Worm (Caenorhabditis elegans) whole organism, L1 larva: ENCODE results near the gene Y97E10C.1.

ENCODE experiments used
- C04F5.9 ChIP-seq: sonication (generic microtip); optimal IDR thresholded peaks from 2 replicates; lab custom pipeline; 2016; ENCODE audit warnings: missing genetic modification characterization, missing compliant biosample characterization
- C16A3.4 ChIP-seq: fragments of 150-350 bp; optimal IDR thresholded peaks from 2 replicates; lab custom pipeline; 2014; ENCODE audit warnings: missing biosample characterization, missing genetic modification characterization
- C34B4.2 ChIP-seq: sonication (generic microtip); optimal IDR thresholded peaks from 2 replicates; lab custom pipeline; 2017; ENCODE audit warnings: mild to moderate bottlenecking, missing genetic modification characterization, missing compliant biosample characterization
- F16B12.6 ChIP-seq: fragments of 150-350 bp; optimal IDR thresholded peaks from 2 replicates; lab custom pipeline; 2014; ENCODE audit warnings: missing biosample characterization, missing genetic modification characterization
- Y116A8C.19 ChIP-seq: sonication (generic microtip); optimal IDR thresholded peaks from 2 replicates; lab custom pipeline; 2016; ENCODE audit warnings: missing compliant biosample characterization, missing genetic modification characterization, borderline replicate concordance
- blmp-1 ChIP-seq: fragments of 150-350 bp; optimal IDR thresholded peaks from 2 replicates; lab custom pipeline; 2014; ENCODE audit warnings: missing biosample characterization, missing genetic modification characterization
- ceh-8 ChIP-seq: fragments of 200-800 bp; sonication (Bioruptor generic); optimal IDR thresholded peaks from 2 replicates; lab custom pipeline; 2018; ENCODE audit warnings: mild to moderate bottlenecking, missing genetic modification characterization, moderate library complexity, missing compliant biosample characterization
- ceh-82 ChIP-seq, 3 experiments: fragments of 150-350 bp in 1 of 3; sonication (generic microtip) in 2 of 3; optimal IDR thresholded peaks; 2 replicates each; lab custom pipeline; 2014 to 2017; ENCODE audit warnings: missing biosample characterization in 3 of 3, missing genetic modification characterization in 3 of 3
- ceh-88 ChIP-seq: fragments of 200-800 bp; sonication (Bioruptor generic); IDR thresholded peaks from 2 replicates; pipeline ENCODE4 v1.3.6; 2022; ENCODE audit warnings: missing genetic modification characterization, missing compliant biosample characterization
- ceh-90 ChIP-seq: sonication (generic microtip); optimal IDR thresholded peaks from 2 replicates; lab custom pipeline; 2016; ENCODE audit warnings: missing genetic modification characterization, missing compliant biosample characterization
- efl-1 ChIP-seq, 4 experiments: fragments of 150-350 bp; optimal IDR thresholded peaks in 3 of 4; peaks in 1 of 4; 1 replicate in 1 of 4; 2 replicates in 3 of 4; lab custom pipeline; 2014; ENCODE audit warnings: missing biosample characterization in 2 of 4, missing genetic modification characterization in 2 of 4, missing genetic modification reagents in 2 of 4
- efl-3 ChIP-seq: fragments of 200-800 bp; sonication (Bioruptor generic); optimal IDR thresholded peaks from 2 replicates; lab custom pipeline; 2018; ENCODE audit warnings: mild to moderate bottlenecking, missing genetic modification characterization, missing compliant biosample characterization
- egl-13 ChIP-seq: sonication (generic microtip); optimal IDR thresholded peaks from 2 replicates; lab custom pipeline; 2016; ENCODE audit warnings: missing genotype, missing genetic modification reagents, missing genetic modification characterization, missing compliant biosample characterization
- egl-27 ChIP-seq, 2 experiments: fragments of 150-350 bp in 1 of 2; sonication (generic microtip); optimal IDR thresholded peaks; 3 replicates each; lab custom pipeline; 2017 to 2018; ENCODE audit warnings: missing biosample characterization in 2 of 2, missing genetic modification characterization in 2 of 2, missing genetic modification reagents in 2 of 2
- elt-2 ChIP-seq: sonication (generic microtip); optimal IDR thresholded peaks from 2 replicates; lab custom pipeline; 2016; ENCODE audit warnings: missing genetic modification characterization, mild to moderate bottlenecking, inconsistent platforms, missing compliant biosample characterization, missing genetic modification reagents
- elt-3 ChIP-seq, 6 experiments: fragments of 150-350 bp in 1 of 6; sonication (generic microtip); optimal IDR thresholded peaks; 2 replicates each; lab custom pipeline; 2017 to 2018; ENCODE audit warnings: missing biosample characterization in 6 of 6, missing genetic modification characterization in 6 of 6, inconsistent platforms in 1 of 6
- ets-5 ChIP-seq: fragments of 200-800 bp; sonication (Bioruptor generic); IDR thresholded peaks from 2 replicates; pipeline ENCODE4 v1.3.6; 2022; ENCODE audit warnings: missing genetic modification characterization, missing compliant biosample characterization
- fkh-10 ChIP-seq: sonication (generic microtip); optimal IDR thresholded peaks from 2 replicates; lab custom pipeline; 2017; ENCODE audit warnings: missing biosample characterization, missing genetic modification reagents, missing genetic modification characterization
- fkh-4 ChIP-seq: sonication (generic microtip); optimal IDR thresholded peaks from 2 replicates; lab custom pipeline; 2016; ENCODE audit warnings: missing compliant biosample characterization, missing genetic modification characterization, borderline replicate concordance
- fkh-8 ChIP-seq: sonication (generic microtip); optimal IDR thresholded peaks from 2 replicates; lab custom pipeline; 2016; ENCODE audit warnings: mild to moderate bottlenecking, missing genetic modification characterization, missing compliant biosample characterization
- grh-1 ChIP-seq: fragments of 200-800 bp; sonication (Bioruptor generic); IDR thresholded peaks from 2 replicates; pipeline ENCODE4 v1.3.6; 2022; ENCODE audit warnings: missing genetic modification reagents, missing genetic modification characterization, missing compliant biosample characterization
- hlh-17 ChIP-seq: fragments of 200-800 bp; sonication (Bioruptor generic); optimal IDR thresholded peaks from 2 replicates; lab custom pipeline; 2018; ENCODE audit warnings: missing genetic modification characterization, mild to moderate bottlenecking, missing compliant biosample characterization, moderate library complexity, borderline replicate concordance
- hlh-4 ChIP-seq: sonication (generic microtip); optimal IDR thresholded peaks from 2 replicates; lab custom pipeline; 2016; ENCODE audit warnings: mild to moderate bottlenecking, missing genetic modification characterization, missing compliant biosample characterization
- irx-1 ChIP-seq: sonication (generic microtip); optimal IDR thresholded peaks from 2 replicates; lab custom pipeline; 2016; ENCODE audit warnings: missing genetic modification characterization, missing compliant biosample characterization
- isw-1 ChIP-seq: fragments of 200-800 bp; sonication (Bioruptor generic); IDR thresholded peaks from 2 replicates; pipeline ENCODE4 v1.3.6; 2022; ENCODE audit warnings: missing genetic modification characterization, missing compliant biosample characterization
- jun-1 ChIP-seq: fragments of 150-350 bp; optimal IDR thresholded peaks from 2 replicates; lab custom pipeline; 2014; ENCODE audit warnings: missing biosample characterization, missing genetic modification reagents, missing genetic modification characterization
- lin-13 ChIP-seq: fragments of 150-350 bp; optimal IDR thresholded peaks from 2 replicates; lab custom pipeline; 2014; ENCODE audit warnings: missing biosample characterization, missing genetic modification reagents, missing genetic modification characterization
- lin-35 ChIP-seq, 2 experiments: fragments of 150-350 bp; optimal IDR thresholded peaks; 2 replicates each; lab custom pipeline; 2014; ENCODE audit warnings: missing biosample characterization in 2 of 2, missing genetic modification characterization in 2 of 2, missing genetic modification reagents in 2 of 2
- lsy-2 ChIP-seq, 2 experiments: fragments of 150-350 bp; optimal IDR thresholded peaks; 2 replicates each; lab custom pipeline; 2014; ENCODE audit warnings: missing biosample characterization in 2 of 2, missing genetic modification characterization in 2 of 2
- mab-9 ChIP-seq: fragments of 200-800 bp; sonication (Bioruptor generic); IDR thresholded peaks from 2 replicates; pipeline ENCODE4 v1.3.6; 2022; ENCODE audit warnings: missing genetic modification reagents, missing genetic modification characterization, missing compliant biosample characterization
- mdl-1 ChIP-seq, 2 experiments: fragments of 150-350 bp; optimal IDR thresholded peaks; 2 replicates each; lab custom pipeline; 2014 to 2017; ENCODE audit warnings: missing biosample characterization in 2 of 2, missing genetic modification characterization in 2 of 2, inconsistent platforms in 1 of 2
- mef-2 ChIP-seq: fragments of 150-350 bp; optimal IDR thresholded peaks from 2 replicates; lab custom pipeline; 2014; ENCODE audit warnings: missing biosample characterization, missing genetic modification characterization
- nhr-19 ChIP-seq: fragments of 200-800 bp; sonication (Bioruptor generic); conservative IDR thresholded peaks from 2 replicates; pipeline ENCODE4 v1.3.6; 2022; ENCODE audit warnings: missing genetic modification characterization, missing compliant biosample characterization
- nhr-237 ChIP-seq: fragments of 150-350 bp; optimal IDR thresholded peaks from 2 replicates; lab custom pipeline; 2014; ENCODE audit warnings: missing biosample characterization, missing genetic modification characterization
- nhr-28 ChIP-seq: fragments of 150-350 bp; optimal IDR thresholded peaks from 2 replicates; lab custom pipeline; 2014; ENCODE audit warnings: missing biosample characterization, missing genetic modification characterization
- nhr-71 ChIP-seq: sonication (generic microtip); optimal IDR thresholded peaks from 2 replicates; lab custom pipeline; 2016; ENCODE audit warnings: mild to moderate bottlenecking, missing genetic modification characterization, moderate library complexity, missing compliant biosample characterization
- nhr-76 ChIP-seq: sonication (generic microtip); optimal IDR thresholded peaks from 2 replicates; lab custom pipeline; 2017; ENCODE audit warnings: missing biosample characterization, missing genetic modification characterization
- nhr-77 ChIP-seq: fragments of 150-350 bp; optimal IDR thresholded peaks from 2 replicates; lab custom pipeline; 2014; ENCODE audit warnings: missing biosample characterization, missing genetic modification characterization
- nhr-84 ChIP-seq: sonication (generic microtip); optimal IDR thresholded peaks from 2 replicates; lab custom pipeline; 2017; ENCODE audit warnings: missing biosample characterization, missing genetic modification characterization
- nhr-85 ChIP-seq: sonication (generic microtip); peaks from one replicate; lab custom pipeline; 2016; ENCODE audit warnings: missing genetic modification characterization, inconsistent platforms, missing compliant biosample characterization
- nhr-90 ChIP-seq: sonication (generic microtip); optimal IDR thresholded peaks from 2 replicates; lab custom pipeline; 2016; ENCODE audit warnings: mild to moderate bottlenecking, missing genetic modification characterization, missing compliant biosample characterization; ENCODE audit not compliant: poor library complexity
- pax-3 ChIP-seq: fragments of 200-800 bp; sonication (Bioruptor generic); optimal IDR thresholded peaks from 2 replicates; lab custom pipeline; 2018; ENCODE audit warnings: mild to moderate bottlenecking, missing genetic modification characterization, moderate library complexity, missing compliant biosample characterization
- rnt-1 ChIP-seq: sonication (generic microtip); optimal IDR thresholded peaks from 2 replicates; lab custom pipeline; 2016; ENCODE audit warnings: mild to moderate bottlenecking, missing genetic modification characterization, moderate library complexity, missing compliant biosample characterization
- snu-23 ChIP-seq: sonication (generic microtip); optimal IDR thresholded peaks from 2 replicates; lab custom pipeline; 2016; ENCODE audit warnings: missing genetic modification characterization, missing compliant biosample characterization
- sox-4 ChIP-seq: sonication (generic microtip); optimal IDR thresholded peaks from 2 replicates; lab custom pipeline; 2016; ENCODE audit warnings: missing genetic modification characterization, missing compliant biosample characterization
- sup-37 ChIP-seq: fragments of 200-800 bp; sonication (Bioruptor generic); optimal IDR thresholded peaks from 2 replicates; lab custom pipeline; 2018; ENCODE audit warnings: mild to moderate bottlenecking, missing genetic modification characterization, missing compliant biosample characterization
- unc-130 ChIP-seq: fragments of 150-350 bp; optimal IDR thresholded peaks from 2 replicates; lab custom pipeline; 2017; ENCODE audit warnings: missing biosample characterization, missing genetic modification characterization, inconsistent platforms
- unc-86 ChIP-seq: sonication (generic microtip); optimal IDR thresholded peaks from 2 replicates; lab custom pipeline; 2016; ENCODE audit warnings: missing genetic modification characterization, missing compliant biosample characterization
- vab-15 ChIP-seq: sonication (generic microtip); optimal IDR thresholded peaks from 2 replicates; lab custom pipeline; 2017; ENCODE audit warnings: missing genotype, mild to moderate bottlenecking, missing genetic modification characterization, missing compliant biosample characterization
- zag-1 ChIP-seq: fragments of 150-350 bp; optimal IDR thresholded peaks from 2 replicates; lab custom pipeline; 2014; ENCODE audit warnings: missing biosample characterization, missing genetic modification characterization
- ztf-4 ChIP-seq: fragments of 150-350 bp; optimal IDR thresholded peaks from 2 replicates; lab custom pipeline; 2014; ENCODE audit warnings: missing biosample characterization, missing genetic modification characterization

Gene Y97E10C.1

ce11 chrV:7728679-7729027 is at the start of gene Y97E10C.1:
Gene Y97E10C.1, plus strand, starts transcription at chrV:7728879.
- TF ChIP-seq nhr-76 (tag; lab: Kevin White, UChicago) (no peak), nhr-28 (tag; lab: Kevin White, UChicago) (no peak), elt-3 (tag; optimal IDR thresholded peaks at IDR 0.05; lab: Kevin White, UChicago) (peak in 1 of 6 experiments; percentile 18), nhr-85 (tag; lab: Kevin White, UChicago) (peak; percentile 87), irx-1 (tag; lab: Kevin White, UChicago) (no peak), efl-1 (optimal IDR thresholded peaks at IDR 0.05; lab: Kevin White, UChicago) (no peak), efl-1 (GFP tag; optimal IDR thresholded peaks at IDR 0.05 in 1 of 2; lab: Kevin White, UChicago) (peak in 1 of 2 experiments; percentile 37), blmp-1 (tag; lab: Kevin White, UChicago) (peak; percentile 79), unc-86 (tag; lab: Kevin White, UChicago) (no peak), nhr-237 (no peak)

ce11 chrV:7681388-7681787 is 47.3 kb upstream of the Y97E10C.1 start, which contains the start of gene cyp-33A1:
Gene cyp-33A1, minus strand, starts transcription at chrV:7681459.
- TF ChIP-seq snu-23 (no peak), fkh-4 (tag; lab: Kevin White, UChicago) (no peak), efl-3 (GFP tag; lab: Kevin White, UChicago) (no peak), C34B4.2 (no peak), ceh-90 (no peak), fkh-8 (tag; lab: Kevin White, UChicago) (no peak), sup-37 (GFP tag; lab: Kevin White, UChicago) (no peak), pax-3 (no peak), irx-1 (tag; lab: Kevin White, UChicago) (no peak), nhr-76 (tag; lab: Kevin White, UChicago) (no peak), ets-5 (no peak), vab-15 (tag; lab: Kevin White, UChicago) (no peak), lin-35 (GFP tag; optimal IDR thresholded peaks at IDR 0.05; lab: Kevin White, UChicago) (no peak), nhr-71 (tag; lab: Kevin White, UChicago) (peak; percentile 38), isw-1 (GFP tag; lab: Robert Waterston, UW) (no peak), lin-13 (GFP tag; lab: Kevin White, UChicago) (no peak), mab-9 (no peak), unc-130 (tag; lab: Kevin White, UChicago) (no peak), zag-1 (tag; lab: Kevin White, UChicago) (no peak), ceh-82 (tag; optimal IDR thresholded peaks at IDR 0.05; lab: Kevin White, UChicago) (no peak), C16A3.4 (tag; lab: Kevin White, UChicago) (no peak), nhr-19 (GFP tag; lab: Robert Waterston, UW) (peak; percentile 16; the same call in 1 of the 2 replicates), ceh-8 (GFP tag; lab: Kevin White, UChicago) (no peak), hlh-17 (no peak), sox-4 (tag; lab: Kevin White, UChicago) (no peak), lsy-2 (tag; optimal IDR thresholded peaks at IDR 0.05; lab: Kevin White, UChicago) (no peak), rnt-1 (tag; lab: Kevin White, UChicago) (no peak), ceh-88 (GFP tag; lab: Robert Waterston, UW) (no peak), egl-27 (tag; optimal IDR thresholded peaks at IDR 0.05; lab: Kevin White, UChicago) (no peak), Y116A8C.19 (tag; lab: Kevin White, UChicago) (no peak), hlh-4 (tag; lab: Kevin White, UChicago) (no peak), F16B12.6 (no peak), grh-1 (GFP tag; lab: Robert Waterston, UW) (no peak), nhr-77 (tag; lab: Kevin White, UChicago) (no peak), elt-2 (tag; lab: Kevin White, UChicago) (peak; percentile 8), unc-86 (tag; lab: Kevin White, UChicago) (no peak), ztf-4 (no peak), fkh-10 (GFP tag; lab: Kevin White, UChicago) (no peak), mef-2 (tag; lab: Kevin White, UChicago) (no peak), nhr-90 (tag; lab: Kevin White, UChicago) (peak; percentile 20), egl-13 (tag; lab: Kevin White, UChicago) (no peak), C04F5.9 (tag; lab: Kevin White, UChicago) (no peak), mdl-1 (tag; optimal IDR thresholded peaks at IDR 0.05; lab: Kevin White, UChicago) (peak in 1 of 2 experiments; percentile 16), jun-1 (no peak), nhr-85 (tag; lab: Kevin White, UChicago) (peak; percentile 81), nhr-84 (no peak)
